Fruit fly (Drosophila melanogaster) whole organism, embryonic: ENCODE results near the gene PLCXD.
A peak's percentile ranks its signal among the peaks of the same experiment; 100 is the strongest.

Experiments
- Adf1 ChIP-seq: fragments of 200-800 bp; sonication (Bioruptor generic); IDR thresholded peaks from 2 replicates; pipeline ENCODE4 v1.3.6; 2022; ENCODE audit warnings: missing biosample characterization, missing genetic modification characterization
- Antp ChIP-seq: fragments of 200-800 bp; sonication (Bioruptor generic); optimal IDR thresholded peaks from 3 replicates; lab custom pipeline; 2016; ENCODE audit warnings: missing biosample characterization, missing genetic modification characterization
- CG10147 ChIP-seq: fragments of 200-800 bp; sonication (Bioruptor generic); optimal IDR thresholded peaks from 2 replicates; lab custom pipeline; 2019; ENCODE audit warnings: missing biosample characterization, mild to moderate bottlenecking, missing genetic modification characterization, moderate library complexity
- CG10209 ChIP-seq: fragments of 200-800 bp; sonication (Bioruptor generic); optimal IDR thresholded peaks from 3 replicates; lab custom pipeline; 2017; ENCODE audit warnings: missing biosample characterization, mild to moderate bottlenecking, missing genetic modification characterization, missing genetic modification reagents
- CG13424 ChIP-seq: fragments of 200-800 bp; sonication (Bioruptor generic); optimal IDR thresholded peaks from 2 replicates; lab custom pipeline; 2019; ENCODE audit warnings: missing biosample characterization, mild to moderate bottlenecking, missing genetic modification characterization, moderate library complexity
- CG14014 ChIP-seq: fragments of 200-800 bp; sonication (Bioruptor generic); IDR thresholded peaks from 2 replicates; pipeline ENCODE4 v1.3.6; 2022; ENCODE audit warnings: missing biosample characterization, missing genetic modification characterization
- CG15011 ChIP-seq: fragments of 200-800 bp; sonication (Bioruptor generic); optimal IDR thresholded peaks from 3 replicates; lab custom pipeline; 2018; ENCODE audit warnings: missing biosample characterization, mild to moderate bottlenecking, missing genetic modification characterization
- CG15514 ChIP-seq: fragments of 200-800 bp; sonication (Bioruptor generic); optimal IDR thresholded peaks from 3 replicates; lab custom pipeline; 2017; ENCODE audit warnings: missing biosample characterization, missing genetic modification characterization, mild to moderate bottlenecking, moderate library complexity, missing genetic modification reagents
- CG15696 ChIP-seq: fragments of 200-800 bp; sonication (Bioruptor generic); optimal IDR thresholded peaks from 2 replicates; lab custom pipeline; 2019; ENCODE audit warnings: missing biosample characterization, mild to moderate bottlenecking, missing genetic modification characterization, moderate library complexity
- CG1602 ChIP-seq: fragments of 200-800 bp; sonication (Bioruptor generic); optimal IDR thresholded peaks from 3 replicates; lab custom pipeline; 2016; ENCODE audit warnings: missing biosample characterization, missing genetic modification characterization
- CG1603 ChIP-seq: fragments of 200-800 bp; sonication (Bioruptor generic); optimal IDR thresholded peaks from 2 replicates; lab custom pipeline; 2019; ENCODE audit warnings: missing biosample characterization, mild to moderate bottlenecking, missing genetic modification characterization, moderate library complexity
- CG2889 ChIP-seq: fragments of 200-800 bp; sonication (Bioruptor generic); IDR thresholded peaks from 3 replicates; pipeline ENCODE4 v1.3.6; 2022; ENCODE audit warnings: missing biosample characterization, missing genetic modification characterization
- CG31388 ChIP-seq: fragments of 200-800 bp; sonication (Bioruptor generic); optimal IDR thresholded peaks from 2 replicates; lab custom pipeline; 2016; ENCODE audit warnings: missing biosample characterization, missing genetic modification characterization
- CG34376 ChIP-seq: fragments of 200-800 bp; sonication (Bioruptor generic); optimal IDR thresholded peaks from 2 replicates; lab custom pipeline; 2018; ENCODE audit warnings: missing biosample characterization, mild to moderate bottlenecking, missing genetic modification characterization
- CG5953 ChIP-seq: fragments of 200-800 bp; sonication (Bioruptor generic); IDR thresholded peaks from 2 replicates; pipeline ENCODE4 v1.3.6; 2022; ENCODE audit warnings: missing biosample characterization, missing genetic modification characterization
- CG6765 ChIP-seq: fragments of 200-800 bp; sonication (Bioruptor generic); optimal IDR thresholded peaks from 3 replicates; lab custom pipeline; 2017; ENCODE audit warnings: missing biosample characterization, mild to moderate bottlenecking, missing genetic modification characterization
- E2f2 ChIP-seq: fragments of 200-800 bp; sonication (Bioruptor generic); IDR thresholded peaks from 2 replicates; pipeline ENCODE4 v1.3.6; 2022; ENCODE audit warnings: missing biosample characterization, missing genetic modification characterization
- HLH54F ChIP-seq: fragments of 200-800 bp; sonication (Bioruptor generic); optimal IDR thresholded peaks from 3 replicates; lab custom pipeline; 2016; ENCODE audit warnings: missing biosample characterization, missing genetic modification characterization
- Hsf ChIP-seq: fragments of 200-800 bp; sonication (Bioruptor generic); optimal IDR thresholded peaks from 3 replicates; lab custom pipeline; 2016; ENCODE audit warnings: missing biosample characterization, missing genetic modification characterization
- MBD-R2 ChIP-seq: fragments of 200-800 bp; sonication (Bioruptor generic); IDR thresholded peaks from 2 replicates; pipeline ENCODE4 v1.3.6; 2022; ENCODE audit warnings: missing biosample characterization, missing genetic modification characterization
- Myb ChIP-seq: fragments of 200-800 bp; sonication (Bioruptor generic); optimal IDR thresholded peaks from 2 replicates; lab custom pipeline; 2016; ENCODE audit warnings: missing biosample characterization, missing genetic modification characterization
- Nf-YB ChIP-seq: fragments of 200-800 bp; sonication (Bioruptor generic); optimal IDR thresholded peaks from 3 replicates; lab custom pipeline; 2019; ENCODE audit warnings: missing biosample characterization, mild to moderate bottlenecking, missing genetic modification characterization, moderate library complexity
- PHDP ChIP-seq: fragments of 200-800 bp; sonication (Bioruptor generic); optimal IDR thresholded peaks from 3 replicates; lab custom pipeline; 2018; ENCODE audit warnings: missing biosample characterization, mild to moderate bottlenecking, missing genetic modification characterization, moderate library complexity
- Ptx1 ChIP-seq: fragments of 200-800 bp; sonication (Bioruptor generic); IDR thresholded peaks from 2 replicates; pipeline ENCODE4 v1.3.6; 2022; ENCODE audit warnings: missing biosample characterization, missing genetic modification characterization
- Rx ChIP-seq: fragments of 200-800 bp; sonication (Bioruptor generic); IDR thresholded peaks from 2 replicates; pipeline ENCODE4 v1.3.6; 2022; ENCODE audit warnings: missing biosample characterization, missing genetic modification characterization
- Sry-β ChIP-seq: fragments of 200-800 bp; sonication (Bioruptor generic); optimal IDR thresholded peaks from 2 replicates; lab custom pipeline; 2018; ENCODE audit warnings: missing biosample characterization, mild to moderate bottlenecking, missing genetic modification characterization, moderate library complexity
- az2 ChIP-seq: fragments of 200-800 bp; sonication (Bioruptor generic); optimal IDR thresholded peaks from 3 replicates; lab custom pipeline; 2016; ENCODE audit warnings: missing biosample characterization, missing genetic modification characterization
- cas ChIP-seq: fragments of 200-800 bp; sonication (Bioruptor generic); IDR thresholded peaks from 2 replicates; pipeline ENCODE4 v1.3.6; 2022; ENCODE audit warnings: missing biosample characterization, missing genetic modification characterization
- cato ChIP-seq: fragments of 200-800 bp; sonication (Bioruptor generic); optimal IDR thresholded peaks from 2 replicates; lab custom pipeline; 2016; ENCODE audit warnings: missing biosample characterization, missing genetic modification characterization, borderline replicate concordance
- chinmo ChIP-seq: fragments of 200-800 bp; sonication (Bioruptor generic); IDR thresholded peaks from 4 replicates; pipeline ENCODE4 v1.3.6; 2022; ENCODE audit warnings: missing biosample characterization, missing genetic modification characterization; ENCODE audit not compliant: partially characterized antibody
- ci ChIP-seq: fragments of 200-800 bp; sonication (Bioruptor generic); IDR thresholded peaks from 3 replicates; pipeline ENCODE4 v1.3.6; 2022; ENCODE audit warnings: missing biosample characterization, missing genetic modification characterization
- croc ChIP-seq: fragments of 200-800 bp; sonication (Bioruptor generic); conservative IDR thresholded peaks from 3 replicates; pipeline ENCODE4 v1.3.6; 2022; ENCODE audit warnings: missing biosample characterization, missing genetic modification characterization
- crp ChIP-seq, 2 experiments: fragments of 200-800 bp; sonication (Bioruptor generic); optimal IDR thresholded peaks; 2 replicates in 1 of 2; 3 replicates in 1 of 2; lab custom pipeline; 2017; ENCODE audit warnings: missing biosample characterization in 2 of 2, missing genetic modification characterization in 2 of 2, mild to moderate bottlenecking in 1 of 2, moderate library complexity in 1 of 2
- dpn ChIP-seq, 2 experiments: fragments of 200-800 bp; sonication (Bioruptor generic); optimal IDR thresholded peaks; 3 replicates each; lab custom pipeline; 2016; ENCODE audit warnings: missing biosample characterization in 2 of 2, missing genetic modification characterization in 2 of 2
- hbn ChIP-seq: fragments of 200-800 bp; sonication (Bioruptor generic); IDR thresholded peaks from 2 replicates; pipeline ENCODE4 v1.3.6; 2022; ENCODE audit warnings: missing biosample characterization, missing genetic modification characterization; ENCODE audit not compliant: partially characterized antibody
- nerfin-2 ChIP-seq: fragments of 200-800 bp; sonication (Bioruptor generic); IDR thresholded peaks from 2 replicates; pipeline ENCODE4 v1.3.6; 2022; ENCODE audit warnings: missing biosample characterization, missing genetic modification characterization; ENCODE audit not compliant: partially characterized antibody
- nmo ChIP-seq: fragments of 200-800 bp; sonication (Bioruptor generic); optimal IDR thresholded peaks from 2 replicates; lab custom pipeline; 2018; ENCODE audit warnings: missing biosample characterization, mild to moderate bottlenecking, missing genetic modification characterization, moderate library complexity
- peb ChIP-seq: fragments of 200-800 bp; sonication (Bioruptor generic); IDR thresholded peaks from 2 replicates; pipeline ENCODE4 v1.3.6; 2022; ENCODE audit warnings: missing biosample characterization, missing genetic modification characterization
- prd ChIP-seq, 3 experiments: fragments of >200 bp in 2 of 3; fragments of 200-800 bp in 1 of 3; sonication (Bioruptor generic) in 1 of 3; optimal IDR thresholded peaks in 2 of 3; IDR thresholded peaks in 1 of 3; 2 replicates in 2 of 3; 3 replicates in 1 of 3; pipeline versions ENCODE4 v1.3.6 to Lab custom; 2017 to 2022; ENCODE audit warnings: missing biosample characterization in 1 of 3, missing genetic modification characterization in 1 of 3
- pros ChIP-seq: fragments of 200-800 bp; sonication (Bioruptor generic); optimal IDR thresholded peaks from 3 replicates; lab custom pipeline; 2019; ENCODE audit warnings: missing biosample characterization, mild to moderate bottlenecking, missing genetic modification characterization, moderate library complexity
- pzg ChIP-seq: fragments of 200-800 bp; sonication (Bioruptor generic); optimal IDR thresholded peaks from 3 replicates; lab custom pipeline; 2018; ENCODE audit warnings: missing biosample characterization, mild to moderate bottlenecking, missing genetic modification characterization, moderate library complexity
- schlank ChIP-seq: fragments of 200-800 bp; sonication (Bioruptor generic); optimal IDR thresholded peaks from 2 replicates; lab custom pipeline; 2018; ENCODE audit warnings: missing biosample characterization, mild to moderate bottlenecking, missing genetic modification characterization
- scrt ChIP-seq: fragments of 200-800 bp; sonication (Bioruptor generic); optimal IDR thresholded peaks from 2 replicates; lab custom pipeline; 2018; ENCODE audit warnings: missing biosample characterization, mild to moderate bottlenecking, missing genetic modification characterization, moderate library complexity
- stwl ChIP-seq: fragments of 200-800 bp; sonication (Bioruptor generic); optimal IDR thresholded peaks from 3 replicates; lab custom pipeline; 2018; ENCODE audit warnings: missing biosample characterization, mild to moderate bottlenecking, missing genetic modification characterization, moderate library complexity
- tap ChIP-seq: fragments of 200-800 bp; optimal IDR thresholded peaks from 3 replicates; lab custom pipeline; 2019; ENCODE audit warnings: missing biosample characterization, mild to moderate bottlenecking, missing genetic modification characterization, moderate library complexity
- tgo ChIP-seq: fragments of 200-800 bp; sonication (Bioruptor generic); IDR thresholded peaks from 3 replicates; pipeline ENCODE4 v1.3.6; 2022; ENCODE audit warnings: missing biosample characterization, missing genetic modification characterization
- toy ChIP-seq: fragments of 200-800 bp; sonication (Bioruptor generic); IDR thresholded peaks from 2 replicates; pipeline ENCODE4 v1.3.6; 2022; ENCODE audit warnings: missing biosample characterization, missing genetic modification characterization
- unpg ChIP-seq: fragments of 200-800 bp; sonication (Bioruptor generic); optimal IDR thresholded peaks from 3 replicates; lab custom pipeline; 2018; ENCODE audit warnings: missing biosample characterization, mild to moderate bottlenecking, missing genetic modification characterization, moderate library complexity
- vfl ChIP-seq: fragments of 200-800 bp; sonication (Bioruptor generic); optimal IDR thresholded peaks from 2 replicates; lab custom pipeline; 2016; ENCODE audit warnings: missing biosample characterization, missing genetic modification characterization
- vvl ChIP-seq: fragments of 200-800 bp; sonication (Bioruptor generic); IDR thresholded peaks from 2 replicates; pipeline ENCODE4 v1.3.6; 2022; ENCODE audit warnings: missing biosample characterization, missing genetic modification characterization

The PLCXD gene

dm6 chr2L:12063035-12063434 is 13.8 kb downstream of the PLCXD start, which contains the start of gene Rab3-GAP (continued):
- TF ChIP-seq Ptx1 (GFP tag; lab: Robert Waterston, UW) = no peak
- no peak for TF ChIP-seq croc
- no peak; the same call in 1 of the 2 replicates for TF ChIP-seq CG14014 (GFP tag; lab: Robert Waterston, UW)
- peak; percentile 75 for TF ChIP-seq stwl (tag; lab: Kevin White, UChicago)
- peak; percentile 28 for TF ChIP-seq Hsf
- no peak for TF ChIP-seq vfl (GFP tag; lab: Kevin White, UChicago)
- peak; percentile 63 for TF ChIP-seq hbn (GFP tag; lab: Robert Waterston, UW)
- peak; percentile 9 for TF ChIP-seq Myb
- TF ChIP-seq scrt (GFP tag; lab: Kevin White, UChicago) = peak; percentile 95
- no peak for TF ChIP-seq cas (GFP tag; lab: Robert Waterston, UW)
- TF ChIP-seq CG15011 = no peak
- no peak for TF ChIP-seq CG6765 (GFP tag; lab: Kevin White, UChicago)
- no peak for TF ChIP-seq Rx (GFP tag; lab: Robert Waterston, UW)
- peak; percentile 29 for TF ChIP-seq PHDP (tag; lab: Kevin White, UChicago)
- no peak for TF ChIP-seq HLH54F (GFP tag; lab: Kevin White, UChicago)
- peak; percentile 38; the same call in 1 of the 3 replicates for TF ChIP-seq tgo (GFP tag; lab: Robert Waterston, UW)
- peak; percentile 33 for TF ChIP-seq az2 (GFP tag; lab: Kevin White, UChicago)
- peak; percentile 30 for TF ChIP-seq CG13424 (tag; lab: Kevin White, UChicago)
- TF ChIP-seq CG10147 (GFP tag; lab: Kevin White, UChicago) = peak; percentile 7
- TF ChIP-seq unpg = peak; percentile 45
- TF ChIP-seq toy (GFP tag; lab: Robert Waterston, UW) = no peak
- peak; percentile 51 for TF ChIP-seq nmo (GFP tag; lab: Kevin White, UChicago)
- peak; percentile 14 for TF ChIP-seq CG1602
- TF ChIP-seq nerfin-2 (GFP tag; lab: Robert Waterston, UW) = no peak; the same call in 1 of the 2 replicates
- TF ChIP-seq ci (GFP tag; lab: Robert Waterston, UW) = peak; percentile 44; the same call in 1 of the 3 replicates
- TF ChIP-seq prd (optimal IDR thresholded peaks at IDR 0.05; lab: Kevin White, UChicago) = no peak
- TF ChIP-seq prd (GFP tag; IDR thresholded peaks at IDR 0.05; lab: Robert Waterston, UW) = peak; percentile 69
- peak; percentile 59 for TF ChIP-seq vvl (GFP tag; lab: Robert Waterston, UW)
- no peak for TF ChIP-seq cato (GFP tag; lab: Kevin White, UChicago)
- no peak for TF ChIP-seq peb (GFP tag; lab: Robert Waterston, UW)
- peak; percentile 59 for TF ChIP-seq CG1603
- TF ChIP-seq CG5953 (GFP tag; lab: Robert Waterston, UW) = no peak
- peak; percentile 52 for TF ChIP-seq pzg (GFP tag; lab: Kevin White, UChicago)
- no peak for TF ChIP-seq CG2889 (GFP tag; lab: Robert Waterston, UW)
- no peak for TF ChIP-seq CG10209
- TF ChIP-seq crp (GFP tag; optimal IDR thresholded peaks at IDR 0.05; lab: Kevin White, UChicago) = peak; percentile 48 to 93
- peak; percentile 97 for TF ChIP-seq Sry-β (GFP tag; lab: Kevin White, UChicago)
- TF ChIP-seq MBD-R2 (GFP tag; lab: Robert Waterston, UW) = peak; percentile 82
- TF ChIP-seq E2f2 (GFP tag; lab: Robert Waterston, UW) = peak; percentile 23; the same call in 1 of the 2 replicates
- no peak for TF ChIP-seq Adf1 (GFP tag; lab: Robert Waterston, UW)
- no peak for TF ChIP-seq pros (GFP tag; lab: Kevin White, UChicago)
- TF ChIP-seq schlank (tag; lab: Kevin White, UChicago) = no peak
- peak; percentile 60 for TF ChIP-seq CG15514 (GFP tag; lab: Kevin White, UChicago)
- no peak for TF ChIP-seq CG34376 (GFP tag; lab: Kevin White, UChicago)
- TF ChIP-seq CG31388 (GFP tag; lab: Kevin White, UChicago) = no peak
- peak; percentile 4 for TF ChIP-seq Antp (GFP tag; lab: Kevin White, UChicago)
- TF ChIP-seq tap (tag; lab: Kevin White, UChicago) = peak; percentile 4
- TF ChIP-seq dpn (GFP tag; optimal IDR thresholded peaks at IDR 0.05; lab: Kevin White, UChicago) = peak in 1 of 2 experiments; percentile 53
- TF ChIP-seq chinmo (GFP tag; lab: Robert Waterston, UW) = no peak
- no peak for TF ChIP-seq Nf-YB (GFP tag; lab: Kevin White, UChicago)
- TF ChIP-seq CG15696 = no peak
